Fruit fly (Drosophila melanogaster) whole organism, larva: Measurements from ENCODE around the gene futsch.

ENCODE experiments used
- noc ChIP-seq: fragments of 200-800 bp; sonication (Bioruptor generic); optimal IDR thresholded peaks from 3 replicates; lab custom pipeline; 2019; ENCODE audit warnings: missing biosample characterization, mild to moderate bottlenecking, missing genetic modification characterization, moderate library complexity

The futsch gene

dm6 chrX:1465707-1466504 is 57.0 kb downstream of the futsch start, which contains the start of the genes O-fut2 and CG14777:
Gene O-fut2, minus strand, starts transcription at chrX:1465996.
Gene CG14777, plus strand, starts transcription at chrX:1466134.
- TF ChIP-seq noc: no peak

- peak; percentile 22 for TF ChIP-seq noc
Measured at dm6 chrX:1466505-1467381, 57.9 kb downstream of the futsch start.

- TF ChIP-seq noc: no peak
Measured at dm6 chrX:1467382-1467592, 58.4 kb downstream of the futsch start, which contains the start of gene CG14778. Gene CG14778, plus strand, starts transcription at chrX:1467493.

dm6 chrX:1469717-1470116 is 60.8 kb downstream of the futsch start, which contains the start of gene CG32808:
Gene CG32808, minus strand, starts transcription at chrX:1469817.
- TF ChIP-seq noc: no peak

dm6 chrX:1470562-1470961 is 61.7 kb downstream of the futsch start, which contains the start of gene pck:
Gene pck, plus strand, starts transcription at chrX:1470666.
- peak; percentile 47 for TF ChIP-seq noc

- TF ChIP-seq noc: no peak
Measured at dm6 chrX:1472222-1472621, 63.4 kb downstream of the futsch start, which contains the start of gene CG14780. Gene CG14780, plus strand, starts transcription at chrX:1472522.

dm6 chrX:1476436-1476835 is 67.6 kb downstream of the futsch start:
- no peak for TF ChIP-seq noc

DNA sequence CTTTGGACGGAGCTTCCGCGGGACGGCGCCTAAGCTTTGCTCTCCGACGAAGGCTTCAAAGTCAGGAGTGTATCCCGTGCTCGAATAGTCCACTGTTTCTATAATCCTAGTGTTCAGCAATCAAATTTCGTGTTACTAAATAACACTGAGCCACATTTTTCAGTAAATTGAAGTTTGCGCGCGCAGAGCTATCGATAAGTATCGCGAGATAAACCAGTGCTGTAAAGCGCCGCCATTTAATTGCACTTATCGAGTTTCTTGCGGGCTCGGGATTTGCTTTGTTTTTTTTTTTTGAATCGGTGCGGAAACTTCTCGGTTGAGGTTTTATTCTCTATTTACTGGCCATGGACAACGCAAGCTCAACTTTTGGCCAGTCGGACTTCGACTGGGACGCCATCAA is 68.0 kb downstream of the futsch start, which contains the start of the genes Rab27 and mei-38:
TSS of gene Rab27 (minus strand) at position 127 of the 400 bp plus-strand sequence.
TSS of gene mei-38 (plus strand) at position 216 of the 400 bp plus-strand sequence.
- no peak for TF ChIP-seq noc

dm6 chrX:1478276-1479122 is 69.6 kb downstream of the futsch start, which contains the start of gene rush:
Gene rush, plus strand, starts transcription at chrX:1478552.
- TF ChIP-seq noc: no peak

dm6 chrX:1480426-1480825 is 71.6 kb downstream of the futsch start:
- TF ChIP-seq noc: no peak

DNA sequence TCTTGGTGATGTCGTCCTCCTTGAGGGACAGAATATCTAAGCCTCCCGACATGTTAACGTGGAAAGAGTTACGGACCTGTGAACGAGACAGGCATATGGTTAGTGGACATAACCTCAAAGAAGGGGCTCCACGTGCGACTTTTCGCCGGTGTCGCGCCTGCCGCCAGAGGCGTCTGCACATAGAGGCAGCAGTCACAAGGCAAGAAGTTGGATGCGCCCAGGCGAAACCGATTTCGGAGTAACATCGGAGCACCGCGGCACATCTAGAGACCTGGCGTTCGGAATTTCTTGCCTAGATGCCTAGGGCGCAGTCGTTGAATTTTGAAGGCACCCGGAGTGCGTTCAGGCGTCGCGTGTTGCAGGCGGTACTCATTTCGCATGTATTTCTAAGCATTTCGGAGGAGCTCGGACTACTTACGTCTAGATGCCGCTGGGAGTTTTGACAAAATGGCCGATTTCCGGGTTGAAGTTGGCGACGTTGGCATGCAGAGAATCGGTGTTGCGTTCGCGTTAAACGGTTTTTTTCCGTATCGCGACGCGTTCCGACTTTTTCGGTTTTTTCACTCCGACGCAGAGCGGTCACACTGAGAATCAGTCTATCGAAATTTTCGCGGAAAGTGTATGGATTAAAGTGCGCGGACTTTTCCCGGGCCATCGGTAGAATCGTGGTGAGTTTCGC is 74.1 kb downstream of the futsch start, which contains the start of the genes sta and inc:
TSS of gene sta (minus strand) at position 574 of the 679 bp plus-strand sequence.
TSS of gene inc (plus strand) at position 640 of the 679 bp plus-strand sequence.
- peak; percentile 59 for TF ChIP-seq noc
